Worm (Caenorhabditis elegans): ENCODE results near the gene T27D12.6.

ce11 chrII:11794392-11794791, 40.9 kb upstream of the T27D12.6 start:
- TF ChIP-seq hlh-13 (GFP tag; optimal IDR thresholded peaks at IDR 0.05): no peak
- no peak for TF ChIP-seq ztf-16 (tag; optimal IDR thresholded peaks at IDR 0.05)
- no peak for TF ChIP-seq odd-2 (tag; optimal IDR thresholded peaks at IDR 0.05)
- TF ChIP-seq unc-55 (GFP tag; optimal IDR thresholded peaks at IDR 0.05): no peak
- no peak for TF ChIP-seq ceh-34 (tag; optimal IDR thresholded peaks at IDR 0.05)
- TF ChIP-seq ama-1 (optimal IDR thresholded peaks at IDR 0.05): no peak
- TF ChIP-seq unc-3 (GFP tag; conservative IDR thresholded peaks at IDR 0.05): no peak
- no peak for TF ChIP-seq unc-3 (tag; optimal IDR thresholded peaks at IDR 0.05)

Measured in whole organism, late embryonic.